Fruit fly (Drosophila melanogaster): ENCODE results near the gene Spn.
A peak's percentile ranks its signal among the peaks of the same experiment; 100 is the strongest.

The Spn gene

DNA sequence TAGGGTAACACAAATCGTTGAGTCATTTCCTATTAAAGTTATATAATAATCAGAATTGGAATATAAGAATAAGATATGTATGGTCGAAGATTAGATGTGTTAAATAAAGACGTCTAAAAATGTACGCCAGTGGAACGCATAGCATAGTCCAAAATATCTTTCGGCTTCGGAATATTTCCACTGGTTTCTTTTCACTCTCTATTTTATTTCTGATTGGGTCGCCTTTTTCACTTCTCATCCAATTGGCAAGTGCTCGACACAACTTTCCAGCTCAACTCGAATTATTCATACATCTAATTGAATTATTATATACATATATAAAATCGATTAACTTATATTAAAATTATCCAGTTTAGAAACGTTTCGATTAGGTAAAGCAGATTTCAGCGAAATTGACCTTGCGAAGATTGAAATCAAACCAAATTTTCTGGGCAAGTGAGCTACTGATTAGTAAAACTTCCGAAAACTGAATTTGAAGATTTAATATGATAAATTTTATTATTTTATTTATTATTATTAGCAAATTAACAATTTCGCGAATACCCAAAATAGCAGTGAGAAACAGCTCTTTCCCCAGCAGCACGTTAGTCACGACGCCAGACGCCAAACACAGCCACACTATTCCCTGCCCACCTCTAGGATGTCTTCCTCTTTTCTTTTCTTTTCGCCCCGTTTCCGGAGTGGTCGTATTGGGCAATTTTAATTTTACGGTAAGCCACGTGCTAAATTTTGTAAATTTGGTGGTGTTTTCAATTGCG, 32.9 kb upstream of the Spn start, which contains the start of gene RpL8 (continued):
- peak; percentile 67 for TF ChIP-seq klu (GFP tag; IDR thresholded peaks at IDR 0.05)
- peak; percentile 66 for TF ChIP-seq lmd (GFP tag; IDR thresholded peaks at IDR 0.05)
- TF ChIP-seq nom (GFP tag; optimal IDR thresholded peaks at IDR 0.05), result peak; percentile 90
- peak; percentile 11 for TF ChIP-seq Sin3A (optimal IDR thresholded peaks at IDR 0.05)
- peak; percentile 84 for TF ChIP-seq CG30020 (tag; optimal IDR thresholded peaks at IDR 0.05)
- peak; percentile 67 for TF ChIP-seq gcm2 (GFP tag; optimal IDR thresholded peaks at IDR 0.05)
- TF ChIP-seq CG18476 (GFP tag; optimal IDR thresholded peaks at IDR 0.05), result peak; percentile 35
- TF ChIP-seq Sry-β (GFP tag; optimal IDR thresholded peaks at IDR 0.05), result peak; percentile 51
- peak; percentile 53 for TF ChIP-seq CG8281 (tag; optimal IDR thresholded peaks at IDR 0.05)
- TF ChIP-seq ken (GFP tag; IDR thresholded peaks at IDR 0.05), result peak; percentile 88
- peak; percentile 63 for TF ChIP-seq Nf-YB (GFP tag; optimal IDR thresholded peaks at IDR 0.05)
- TF ChIP-seq mld (GFP tag; IDR thresholded peaks at IDR 0.05; ENCODE audit: partially characterized antibody), result no peak
- no peak for TF ChIP-seq tll (GFP tag; optimal IDR thresholded peaks at IDR 0.05)
- TF ChIP-seq MTF-1 (GFP tag; optimal IDR thresholded peaks at IDR 0.05; ENCODE audit: borderline replicate concordance), result peak; percentile 98
- no peak for TF ChIP-seq Hr39 (optimal IDR thresholded peaks at IDR 0.05)
- peak; percentile 60 for TF ChIP-seq CG12155 (GFP tag; optimal IDR thresholded peaks at IDR 0.05)
- TF ChIP-seq Neu2 (GFP tag; optimal IDR thresholded peaks at IDR 0.05; ENCODE audit: borderline replicate concordance), result peak; percentile 64
- TF ChIP-seq ara (GFP tag; IDR thresholded peaks at IDR 0.05), result peak; percentile 62
- TF ChIP-seq Ets65A (GFP tag), result peak; percentile 99
- peak in 1 of 3 experiments; percentile 22 for TF ChIP-seq lola (GFP tag; optimal IDR thresholded peaks at IDR 0.05)
- TF ChIP-seq tap (tag; optimal IDR thresholded peaks at IDR 0.05), result peak; percentile 25
- peak; percentile 43 for TF ChIP-seq CG10147 (GFP tag; optimal IDR thresholded peaks at IDR 0.05)
- peak; percentile 67 for TF ChIP-seq maf-S (GFP tag; optimal IDR thresholded peaks at IDR 0.05)
- peak in 1 of 2 experiments; percentile 93 for TF ChIP-seq insv (GFP tag; optimal IDR thresholded peaks at IDR 0.05)
- TF ChIP-seq da (GFP tag; optimal IDR thresholded peaks at IDR 0.05), result peak; percentile 71
- peak; percentile 65 for TF ChIP-seq Jarid2 (GFP tag; optimal IDR thresholded peaks at IDR 0.05)
- peak; percentile 49 for TF ChIP-seq tx (GFP tag; optimal IDR thresholded peaks at IDR 0.05)
- TF ChIP-seq Scr (GFP tag; IDR thresholded peaks at IDR 0.05; ENCODE audit: partially characterized antibody), result peak; percentile 66
- peak; percentile 47 for TF ChIP-seq chn (GFP tag; optimal IDR thresholded peaks at IDR 0.05)
- TF ChIP-seq sob (GFP tag; IDR thresholded peaks at IDR 0.05), result peak; percentile 85
- TF ChIP-seq kay (GFP tag; optimal IDR thresholded peaks at IDR 0.05), result no peak
- TF ChIP-seq amos (GFP tag; IDR thresholded peaks at IDR 0.05; ENCODE audit: partially characterized antibody), result peak; percentile 82
- TF ChIP-seq CG13296 (GFP tag; optimal IDR thresholded peaks at IDR 0.05), result peak; percentile 90

dm6 chr3L:2585794-2586741, 32.0 kb upstream of the Spn start, which contains the start of gene msn:
msn (minus strand) TSS chr3L:2586540.
- peak; percentile 8 for TF ChIP-seq Side (GFP tag; optimal IDR thresholded peaks at IDR 0.05)
- no peak for TF ChIP-seq jumu (GFP tag; optimal IDR thresholded peaks at IDR 0.05)
- TF ChIP-seq Dip3 (GFP tag; optimal IDR thresholded peaks at IDR 0.05), result peak; percentile 4
- TF ChIP-seq sob (GFP tag; IDR thresholded peaks at IDR 0.05), result peak; percentile 49; the same call in 1 of the 2 replicates
- no peak for TF ChIP-seq CG10321 (GFP tag; IDR thresholded peaks at IDR 0.05)
- peak; percentile 36 for TF ChIP-seq CG33557 (GFP tag; optimal IDR thresholded peaks at IDR 0.05)
- TF ChIP-seq insv (GFP tag; optimal IDR thresholded peaks at IDR 0.05), result peak in 1 of 2 experiments; percentile 90
- peak; percentile 50 for TF ChIP-seq CG32532 (GFP tag; IDR thresholded peaks at IDR 0.05)
- no peak for TF ChIP-seq psq (GFP tag; optimal IDR thresholded peaks at IDR 0.05)
- no peak for TF ChIP-seq Blimp-1 (GFP tag; optimal IDR thresholded peaks at IDR 0.05)
- TF ChIP-seq ac (GFP tag; optimal IDR thresholded peaks at IDR 0.05), result peak; percentile 19
- TF ChIP-seq chinmo (GFP tag; IDR thresholded peaks at IDR 0.05; ENCODE audit: partially characterized antibody), result 0 out of 4 replicates have a peak, but pooled peaks have one; percentile 52
- TF ChIP-seq B-H2 (GFP tag; optimal IDR thresholded peaks at IDR 0.05), result peak; percentile 11
- no peak for TF ChIP-seq Aef1 (GFP tag; IDR thresholded peaks at IDR 0.05)
- no peak for TF ChIP-seq nerfin-2 (GFP tag; IDR thresholded peaks at IDR 0.05; ENCODE audit: partially characterized antibody)
- TF ChIP-seq Dbx (GFP tag; IDR thresholded peaks at IDR 0.05), result peak; percentile 54
